ENCODE assay signal across 3 fruit fly cellular contexts in genomic region chr3R:31725486-31726227, dm6.
A peak's percentile ranks its signal among the peaks of the same experiment; 100 is the strongest.
TF ChIP-seq lines count a peak whose summit lies in the region.

No protein-coding gene starts in this region.

TF ChIP-seq in whole organism, embryonic, 481 proteins besides CTCF, POLR2A, EP300 and RAD21 (continued from another document and continues in another):
- TF ChIP-seq eyg (GFP tag; optimal IDR thresholded peaks at IDR 0.05; lab: Kevin White, UChicago) (peak; percentile 9), CG8765 (GFP tag; IDR thresholded peaks at IDR 0.05; lab: Robert Waterston, UW) (no peak), CG7963 (GFP tag; IDR thresholded peaks at IDR 0.05; lab: Robert Waterston, UW; ENCODE audit: partially characterized antibody) (no peak), ATbp (GFP tag; optimal IDR thresholded peaks at IDR 0.05; lab: Kevin White, UChicago) (peak; percentile 38), ci (GFP tag; IDR thresholded peaks at IDR 0.05; lab: Robert Waterston, UW) (no peak), tap (tag; optimal IDR thresholded peaks at IDR 0.05; lab: Kevin White, UChicago) (no peak), trh (GFP tag; optimal IDR thresholded peaks at IDR 0.05; lab: Kevin White, UChicago) (no peak), CG7556 (GFP tag; optimal IDR thresholded peaks at IDR 0.05; lab: Kevin White, UChicago) (no peak), CG2116 (GFP tag; optimal IDR thresholded peaks at IDR 0.05; lab: Kevin White, UChicago) (no peak), Neu2 (GFP tag; optimal IDR thresholded peaks at IDR 0.05; lab: Kevin White, UChicago; ENCODE audit: borderline replicate concordance) (no peak), CG12744 (GFP tag; optimal IDR thresholded peaks at IDR 0.05; lab: Kevin White, UChicago) (no peak), insv (GFP tag; optimal IDR thresholded peaks at IDR 0.05; lab: Kevin White, UChicago) (no peak), NC2α (GFP tag; optimal IDR thresholded peaks at IDR 0.05; lab: Kevin White, UChicago) (no peak), Pdp1 (GFP tag; optimal IDR thresholded peaks at IDR 0.05; lab: Kevin White, UChicago) (no peak), ham (GFP tag; IDR thresholded peaks at IDR 0.05; lab: Robert Waterston, UW) (no peak), CG13123 (GFP tag; optimal IDR thresholded peaks at IDR 0.05; lab: Kevin White, UChicago) (no peak), CG13894 (tag; optimal IDR thresholded peaks at IDR 0.05; lab: Kevin White, UChicago) (no peak), ase (GFP tag; IDR thresholded peaks at IDR 0.05; lab: Robert Waterston, UW) (0 out of 3 replicates have a peak, but pooled peaks have one; percentile 4), CG8388 (GFP tag; optimal IDR thresholded peaks at IDR 0.05; lab: Kevin White, UChicago) (no peak), CG11695 (GFP tag; IDR thresholded peaks at IDR 0.05; lab: Robert Waterston, UW) (no peak), NC2β (GFP tag; optimal IDR thresholded peaks at IDR 0.05; lab: Kevin White, UChicago) (peak; percentile 18), gce (GFP tag; IDR thresholded peaks at IDR 0.05; lab: Robert Waterston, UW) (0 out of 3 replicates have a peak, but pooled peaks have one; percentile 31), br (optimal IDR thresholded peaks at IDR 0.05; lab: Kevin White, UChicago) (no peak), CrebB (tag; optimal IDR thresholded peaks at IDR 0.05; lab: Kevin White, UChicago) (no peak), CG12104 (GFP tag; optimal IDR thresholded peaks at IDR 0.05; lab: Kevin White, UChicago) (no peak), Adf1 (GFP tag; IDR thresholded peaks at IDR 0.05; lab: Robert Waterston, UW) (peak; percentile 86), CG6854 (GFP tag; optimal IDR thresholded peaks at IDR 0.05; lab: Kevin White, UChicago) (no peak), CHES-1-like (GFP tag; optimal IDR thresholded peaks at IDR 0.05; lab: Kevin White, UChicago) (no peak), wek (GFP tag; optimal IDR thresholded peaks at IDR 0.05; lab: Kevin White, UChicago) (no peak), seq (GFP tag; IDR thresholded peaks at IDR 0.05; lab: Robert Waterston, UW) (no peak), Xrp1 (GFP tag; IDR thresholded peaks at IDR 0.05; lab: Robert Waterston, UW) (no peak), gem (tag; optimal IDR thresholded peaks at IDR 0.05; lab: Kevin White, UChicago) (no peak), CG8359 (GFP tag; optimal IDR thresholded peaks at IDR 0.05; lab: Kevin White, UChicago; ENCODE audit: borderline replicate concordance) (no peak), CG9727 (GFP tag; optimal IDR thresholded peaks at IDR 0.05; lab: Kevin White, UChicago) (no peak), sens-2 (GFP tag; IDR thresholded peaks at IDR 0.05; lab: Robert Waterston, UW) (0 out of 2 replicates have a peak, but pooled peaks have one; percentile 33), cg (GFP tag; optimal IDR thresholded peaks at IDR 0.05; lab: Kevin White, UChicago) (peak; percentile 75), Hr3 (GFP tag; optimal IDR thresholded peaks at IDR 0.05; lab: Kevin White, UChicago) (no peak), Ets97D (GFP tag; optimal IDR thresholded peaks at IDR 0.05; lab: Kevin White, UChicago) (no peak), hth (optimal IDR thresholded peaks at IDR 0.05; lab: Kevin White, UChicago) (no peak), hbn (GFP tag; IDR thresholded peaks at IDR 0.05; lab: Robert Waterston, UW; ENCODE audit: partially characterized antibody) (no peak), CG2120 (GFP tag; optimal IDR thresholded peaks at IDR 0.05; lab: Kevin White, UChicago) (no peak), slou (GFP tag; optimal IDR thresholded peaks at IDR 0.05; lab: Kevin White, UChicago) (no peak), hb (GFP tag; IDR thresholded peaks at IDR 0.05; lab: Robert Waterston, UW; ENCODE audit: partially characterized antibody) (no peak), CG6689 (GFP tag; IDR thresholded peaks at IDR 0.05; lab: Robert Waterston, UW) (no peak), CG12391 (tag; optimal IDR thresholded peaks at IDR 0.05; lab: Kevin White, UChicago) (no peak)

TF ChIP-seq in whole organism, prepupa, 60 proteins besides CTCF, POLR2A, EP300 and RAD21 (continued from another document):
- TF ChIP-seq pdm3 (GFP tag; optimal IDR thresholded peaks at IDR 0.05; lab: Kevin White, UChicago) (no peak), Eip93F (GFP tag; optimal IDR thresholded peaks at IDR 0.05; lab: Kevin White, UChicago) (no peak), CG6792 (GFP tag; optimal IDR thresholded peaks at IDR 0.05; lab: Kevin White, UChicago) (peak; percentile 16), Hr39 (GFP tag; optimal IDR thresholded peaks at IDR 0.05; lab: Kevin White, UChicago) (no peak), CG3032 (tag; optimal IDR thresholded peaks at IDR 0.05; lab: Kevin White, UChicago) (peak; percentile 8), Blimp-1 (GFP tag; optimal IDR thresholded peaks at IDR 0.05; lab: Kevin White, UChicago) (peak; percentile 29), esn (GFP tag; optimal IDR thresholded peaks at IDR 0.05; lab: Kevin White, UChicago) (peak; percentile 1), Hr38 (GFP tag; optimal IDR thresholded peaks at IDR 0.05; lab: Kevin White, UChicago) (no peak), Met (GFP tag; optimal IDR thresholded peaks at IDR 0.05; lab: Kevin White, UChicago) (no peak), Eip78C (GFP tag; lab: Kevin White, UChicago) (peak; percentile 44), CG1621 (tag; optimal IDR thresholded peaks at IDR 0.05; lab: Kevin White, UChicago) (peak; percentile 84), spab (GFP tag; optimal IDR thresholded peaks at IDR 0.05; lab: Kevin White, UChicago) (peak; percentile 46), CG10669 (GFP tag; optimal IDR thresholded peaks at IDR 0.05; lab: Kevin White, UChicago) (peak; percentile 24), CG6163 (GFP tag; IDR thresholded peaks at IDR 0.05; lab: Robert Waterston, UW) (peak; percentile 68; the same call in 2 of the 3 replicates), Hr4 (GFP tag; optimal IDR thresholded peaks at IDR 0.05; lab: Kevin White, UChicago) (no peak), CG8119 (GFP tag; IDR thresholded peaks at IDR 0.05; lab: Robert Waterston, UW) (peak; percentile 45; the same call in 1 of the 3 replicates), Ets21C (GFP tag; optimal IDR thresholded peaks at IDR 0.05; lab: Kevin White, UChicago) (no peak), CG6854 (GFP tag; optimal IDR thresholded peaks at IDR 0.05; lab: Kevin White, UChicago) (peak; percentile 91), lz (GFP tag; optimal IDR thresholded peaks at IDR 0.05; lab: Kevin White, UChicago) (peak; percentile 10), topi (GFP tag; optimal IDR thresholded peaks at IDR 0.05; lab: Kevin White, UChicago) (no peak), CG3919 (GFP tag; optimal IDR thresholded peaks at IDR 0.05; lab: Kevin White, UChicago) (no peak), CG34406 (GFP tag; optimal IDR thresholded peaks at IDR 0.05; lab: Kevin White, UChicago) (no peak), CG16779 (tag; optimal IDR thresholded peaks at IDR 0.05; lab: Kevin White, UChicago) (no peak), CG4318 (GFP tag; optimal IDR thresholded peaks at IDR 0.05; lab: Kevin White, UChicago) (no peak), CG15336 (GFP tag; IDR thresholded peaks at IDR 0.05; lab: Robert Waterston, UW) (peak; percentile 41; the same call in 1 of the 2 replicates), CG8632 (GFP tag; optimal IDR thresholded peaks at IDR 0.05; lab: Kevin White, UChicago) (no peak), CG11762 (GFP tag; optimal IDR thresholded peaks at IDR 0.05; lab: Kevin White, UChicago; ENCODE audit: insufficient read depth) (no peak), vri (GFP tag; optimal IDR thresholded peaks at IDR 0.05; lab: Kevin White, UChicago) (peak; percentile 11), fd59A (GFP tag; optimal IDR thresholded peaks at IDR 0.05; lab: Kevin White, UChicago) (peak; percentile 2), net (GFP tag; optimal IDR thresholded peaks at IDR 0.05; lab: Kevin White, UChicago) (no peak)

TF ChIP-seq in whole organism, wandering third instar larva, 38 proteins besides CTCF, POLR2A, EP300 and RAD21 (continued from another document):
- TF ChIP-seq psq (GFP tag; optimal IDR thresholded peaks at IDR 0.05; lab: Kevin White, UChicago) = no peak
- no peak for TF ChIP-seq brk (GFP tag; optimal IDR thresholded peaks at IDR 0.05; lab: Kevin White, UChicago)
- TF ChIP-seq fru (GFP tag; optimal IDR thresholded peaks at IDR 0.05; lab: Kevin White, UChicago) = peak; percentile 11
- TF ChIP-seq lola (GFP tag; optimal IDR thresholded peaks at IDR 0.05; lab: Kevin White, UChicago) = no peak
- TF ChIP-seq Vsx2 (GFP tag; optimal IDR thresholded peaks at IDR 0.05; lab: Kevin White, UChicago; ENCODE audit: partially characterized antibody) = no peak
- no peak for TF ChIP-seq Mio (GFP tag; optimal IDR thresholded peaks at IDR 0.05; lab: Kevin White, UChicago)
- no peak for TF ChIP-seq N (GFP tag; optimal IDR thresholded peaks at IDR 0.05; lab: Kevin White, UChicago)
- peak; percentile 3 for TF ChIP-seq HLH106 (tag; optimal IDR thresholded peaks at IDR 0.05; lab: Kevin White, UChicago)
- TF ChIP-seq Hr78 (GFP tag; optimal IDR thresholded peaks at IDR 0.05; lab: Kevin White, UChicago) = no peak
- no peak for TF ChIP-seq sv (GFP tag; optimal IDR thresholded peaks at IDR 0.05; lab: Kevin White, UChicago)
- no peak for TF ChIP-seq jim (GFP tag; optimal IDR thresholded peaks at IDR 0.05; lab: Kevin White, UChicago)
- TF ChIP-seq pan (optimal IDR thresholded peaks at IDR 0.05; lab: Kevin White, UChicago) = no peak
- no peak for TF ChIP-seq CG32264 (GFP tag; optimal IDR thresholded peaks at IDR 0.05; lab: Kevin White, UChicago)
- no peak for TF ChIP-seq Rel (GFP tag; optimal IDR thresholded peaks at IDR 0.05; lab: Kevin White, UChicago)
- TF ChIP-seq Rel (tag; optimal IDR thresholded peaks at IDR 0.05; lab: Kevin White, UChicago) = peak; percentile 38
- TF ChIP-seq Sp1 (GFP tag; optimal IDR thresholded peaks at IDR 0.05; lab: Kevin White, UChicago) = peak; percentile 47
- TF ChIP-seq h (GFP tag; optimal IDR thresholded peaks at IDR 0.05; lab: Kevin White, UChicago) = peak; percentile 36
